Fruit fly (Drosophila melanogaster): Measurements from ENCODE around the gene CG15034.
A peak's percentile ranks its signal among the peaks of the same experiment; 100 is the strongest.

CG15034 gene

DNA sequence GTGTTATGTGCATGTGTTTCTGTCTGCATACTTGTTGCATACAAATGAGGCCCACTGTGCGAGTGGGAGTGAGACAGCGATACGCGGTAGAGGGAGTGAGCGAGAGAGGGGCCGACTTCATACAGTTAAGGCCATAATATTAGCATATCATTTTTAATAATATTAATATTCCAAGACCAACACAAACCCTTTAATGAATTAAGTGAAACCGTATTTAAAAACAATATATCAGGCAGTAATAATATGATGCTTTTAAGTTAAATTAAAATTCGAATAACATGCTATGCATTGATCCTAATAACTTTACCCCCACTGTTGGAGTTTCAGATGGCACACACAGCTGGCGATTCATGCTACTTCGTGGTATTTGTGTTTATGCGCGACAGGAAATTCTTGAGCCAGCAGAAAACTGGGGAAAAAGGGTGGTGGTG, 22.5 kb downstream of the CG15034 start:
- TF ChIP-seq rn (GFP tag; IDR thresholded peaks at IDR 0.05) (peak; percentile 90), EcR (GFP tag; optimal IDR thresholded peaks at IDR 0.05) (peak; percentile 70), CG14655 (GFP tag; optimal IDR thresholded peaks at IDR 0.05) (peak; percentile 98), CG4496 (GFP tag; IDR thresholded peaks at IDR 0.05) (peak; percentile 98), CG12605 (GFP tag; IDR thresholded peaks at IDR 0.05) (peak; percentile 98), Pif1B (GFP tag; optimal IDR thresholded peaks at IDR 0.05) (peak; percentile 96), fd96Ca (GFP tag; IDR thresholded peaks at IDR 0.05) (peak; percentile 89), CG13204 (GFP tag; optimal IDR thresholded peaks at IDR 0.05) (peak; percentile 95), Pif1A (GFP tag; optimal IDR thresholded peaks at IDR 0.05) (peak; percentile 95), CG34367 (tag; optimal IDR thresholded peaks at IDR 0.05) (peak; percentile 98), D1 (tag; optimal IDR thresholded peaks at IDR 0.05) (peak; percentile 96), Snoo (tag; optimal IDR thresholded peaks at IDR 0.05) (peak; percentile 96), CG8301 (tag; optimal IDR thresholded peaks at IDR 0.05) (peak; percentile 98), CG9948 (tag; optimal IDR thresholded peaks at IDR 0.05) (peak; percentile 98), CG32121 (GFP tag; IDR thresholded peaks at IDR 0.05) (peak; percentile 98), gl (tag; optimal IDR thresholded peaks at IDR 0.05) (peak; percentile 95), CG10348 (GFP tag; IDR thresholded peaks at IDR 0.05) (peak; percentile 79), CG15710 (tag; optimal IDR thresholded peaks at IDR 0.05) (peak; percentile 98), CG8159 (tag; optimal IDR thresholded peaks at IDR 0.05) (peak; percentile 99), Ets98B (GFP tag; IDR thresholded peaks at IDR 0.05) (peak; percentile 97), CG17806 (tag; optimal IDR thresholded peaks at IDR 0.05) (peak; percentile 99)

DNA sequence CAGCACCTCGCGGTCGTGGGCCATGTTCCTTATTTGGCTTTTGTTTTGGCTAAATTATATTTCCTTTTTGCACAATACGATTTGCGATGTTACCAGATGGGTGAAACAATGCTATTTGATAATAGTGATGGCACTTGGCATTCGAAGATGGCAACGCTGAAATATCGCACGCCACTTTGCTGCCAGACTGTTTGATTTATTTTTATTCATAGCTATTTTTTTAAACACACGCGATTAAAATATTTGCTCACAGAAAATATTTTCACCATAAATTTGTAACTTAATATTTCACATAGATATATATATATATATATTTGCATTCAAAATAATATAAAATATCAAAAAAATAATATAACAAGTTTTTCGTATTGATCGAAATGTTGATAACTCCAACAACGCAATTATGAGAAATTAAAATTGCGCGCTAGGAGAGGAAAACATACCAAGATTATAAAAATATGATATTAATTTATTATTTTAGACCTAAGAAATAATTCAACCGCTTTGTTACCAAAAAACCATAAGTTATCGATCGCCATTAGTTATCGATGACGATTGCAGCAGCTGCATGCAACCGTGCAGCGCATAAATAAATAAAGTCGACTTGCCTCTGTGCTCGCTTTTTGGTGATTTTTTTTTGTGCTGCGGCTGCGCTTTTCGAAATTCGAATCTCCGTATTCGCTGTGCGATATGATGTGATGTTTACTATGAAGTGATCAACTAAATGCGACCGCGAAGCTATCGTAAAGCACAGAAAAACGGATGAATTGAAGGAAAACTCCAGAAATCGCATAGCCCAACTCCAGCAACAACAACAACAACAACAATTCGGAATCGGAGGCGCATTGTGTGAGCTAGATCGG, 23.4 kb downstream of the CG15034 start, which contains the start of the genes Atg5 and Dok:
Gene Atg5 (minus strand): TSS at position 122 of the 863 bp plus-strand sequence.
Gene Dok (plus strand): TSS at position 566 of the 863 bp plus-strand sequence.
- TF ChIP-seq CG4496 (GFP tag; IDR thresholded peaks at IDR 0.05) (no peak), Pif1B (GFP tag; optimal IDR thresholded peaks at IDR 0.05) (peak; percentile 10)

DNA sequence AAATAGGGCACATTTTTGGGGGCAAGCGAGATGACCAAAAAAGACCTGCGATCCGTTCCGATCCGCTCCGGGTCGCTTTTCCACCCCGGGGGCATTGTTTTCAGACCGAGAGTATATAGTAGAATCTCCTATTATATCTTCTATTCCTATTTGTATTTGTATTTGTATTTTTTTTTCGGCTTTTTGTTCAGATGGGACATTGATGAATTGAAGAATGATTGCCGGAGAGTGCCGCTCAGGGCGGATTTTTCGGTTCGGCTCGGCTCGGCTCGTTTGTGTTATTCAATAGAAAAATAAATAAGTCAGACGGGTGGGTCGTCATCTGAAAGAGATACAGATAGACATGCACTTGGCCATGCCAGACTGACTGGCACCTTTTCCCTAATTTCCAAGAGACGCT, 25.5 kb downstream of the CG15034 start:
- no peak for TF ChIP-seq D1 (tag; optimal IDR thresholded peaks at IDR 0.05)
- no peak for TF ChIP-seq EcR (GFP tag; optimal IDR thresholded peaks at IDR 0.05)

DNA sequence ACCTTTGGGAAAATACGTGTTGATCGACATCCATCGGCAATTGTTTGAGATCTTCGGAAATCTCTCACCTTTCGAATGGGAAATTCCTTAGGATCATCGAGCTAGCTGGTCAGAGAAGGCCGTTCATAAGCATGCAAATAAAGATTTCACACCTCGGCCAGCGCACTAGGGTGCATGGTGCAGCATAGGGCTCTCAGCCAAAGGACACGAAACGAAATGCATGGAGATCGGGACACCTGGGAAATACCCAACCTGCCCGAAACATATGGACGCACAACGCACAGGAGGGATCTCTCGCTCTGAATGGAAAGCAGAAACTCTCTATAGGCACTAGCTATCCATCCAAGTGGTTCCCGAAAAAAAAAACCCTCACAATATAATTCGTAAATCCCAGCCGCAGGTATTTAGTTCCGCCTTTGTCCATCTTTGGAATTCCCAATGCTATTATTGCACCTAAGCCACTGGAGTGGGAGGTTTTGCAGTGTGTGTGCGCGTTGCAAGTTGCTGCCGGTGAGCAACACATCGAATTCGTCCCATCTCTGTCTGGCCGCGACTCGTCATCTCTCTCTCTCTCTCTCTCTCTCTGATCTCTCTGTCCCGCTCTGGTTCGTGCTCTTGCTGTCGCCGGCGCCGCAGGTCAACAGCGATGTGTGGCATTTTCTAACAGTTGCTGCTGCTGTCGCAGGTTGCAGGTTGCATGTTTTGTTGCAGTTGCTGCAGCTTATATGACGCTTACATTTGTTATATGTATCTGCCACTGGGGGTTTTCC, 26.7 kb downstream of the CG15034 start:
- no peak for TF ChIP-seq CG14655 (GFP tag; optimal IDR thresholded peaks at IDR 0.05)
- TF ChIP-seq CG8159 (tag; optimal IDR thresholded peaks at IDR 0.05): no peak
- no peak for TF ChIP-seq CG13204 (GFP tag; optimal IDR thresholded peaks at IDR 0.05)
- TF ChIP-seq CG8301 (tag; optimal IDR thresholded peaks at IDR 0.05): no peak
- peak; percentile 27; the same call in 1 of the 3 replicates for TF ChIP-seq CG4496 (GFP tag; IDR thresholded peaks at IDR 0.05)
- no peak for TF ChIP-seq Pif1A (GFP tag; optimal IDR thresholded peaks at IDR 0.05)
- 0 out of 2 replicates have a peak, but pooled peaks have one; percentile 9 for TF ChIP-seq CG32121 (GFP tag; IDR thresholded peaks at IDR 0.05)
- no peak for TF ChIP-seq CG12605 (GFP tag; IDR thresholded peaks at IDR 0.05)
- no peak for TF ChIP-seq Pif1B (GFP tag; optimal IDR thresholded peaks at IDR 0.05)
- TF ChIP-seq CG15710 (tag; optimal IDR thresholded peaks at IDR 0.05): no peak
- TF ChIP-seq gl (tag; optimal IDR thresholded peaks at IDR 0.05): no peak
- TF ChIP-seq Ets98B (GFP tag; IDR thresholded peaks at IDR 0.05): 0 out of 2 replicates have a peak, but pooled peaks have one; percentile 22
- TF ChIP-seq CG34367 (tag; optimal IDR thresholded peaks at IDR 0.05): no peak
- no peak for TF ChIP-seq CG9948 (tag; optimal IDR thresholded peaks at IDR 0.05)
- no peak for TF ChIP-seq D1 (tag; optimal IDR thresholded peaks at IDR 0.05)
- no peak for TF ChIP-seq Snoo (tag; optimal IDR thresholded peaks at IDR 0.05)
- no peak for TF ChIP-seq CG10348 (GFP tag; IDR thresholded peaks at IDR 0.05)
- 0 out of 3 replicates have a peak, but pooled peaks have one; percentile 15 for TF ChIP-seq fd96Ca (GFP tag; IDR thresholded peaks at IDR 0.05)
- no peak for TF ChIP-seq rn (GFP tag; IDR thresholded peaks at IDR 0.05)
- TF ChIP-seq CG17806 (tag; optimal IDR thresholded peaks at IDR 0.05): no peak
- TF ChIP-seq EcR (GFP tag; optimal IDR thresholded peaks at IDR 0.05): no peak

DNA sequence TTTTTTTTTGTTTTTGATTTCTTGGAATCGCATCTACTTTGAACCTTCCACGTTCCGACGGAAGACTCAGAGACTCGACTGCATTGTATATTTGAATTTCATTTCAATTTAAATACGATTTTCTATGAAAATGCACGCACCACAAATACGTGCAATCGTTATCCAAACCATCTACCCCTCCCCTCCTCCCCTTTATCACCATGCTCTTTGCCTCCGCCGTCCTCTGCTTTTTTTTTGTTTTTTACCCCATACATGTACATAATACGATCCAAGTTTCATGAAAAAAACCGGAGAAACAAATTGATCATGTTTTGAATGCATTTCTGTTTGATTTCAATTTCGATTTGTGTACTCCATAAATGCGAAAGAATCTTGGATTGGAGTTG, 27.6 kb downstream of the CG15034 start:
- TF ChIP-seq rn (GFP tag; IDR thresholded peaks at IDR 0.05) (no peak), CG12605 (GFP tag; IDR thresholded peaks at IDR 0.05) (peak; percentile 32; the same call in 1 of the 2 replicates)

DNA sequence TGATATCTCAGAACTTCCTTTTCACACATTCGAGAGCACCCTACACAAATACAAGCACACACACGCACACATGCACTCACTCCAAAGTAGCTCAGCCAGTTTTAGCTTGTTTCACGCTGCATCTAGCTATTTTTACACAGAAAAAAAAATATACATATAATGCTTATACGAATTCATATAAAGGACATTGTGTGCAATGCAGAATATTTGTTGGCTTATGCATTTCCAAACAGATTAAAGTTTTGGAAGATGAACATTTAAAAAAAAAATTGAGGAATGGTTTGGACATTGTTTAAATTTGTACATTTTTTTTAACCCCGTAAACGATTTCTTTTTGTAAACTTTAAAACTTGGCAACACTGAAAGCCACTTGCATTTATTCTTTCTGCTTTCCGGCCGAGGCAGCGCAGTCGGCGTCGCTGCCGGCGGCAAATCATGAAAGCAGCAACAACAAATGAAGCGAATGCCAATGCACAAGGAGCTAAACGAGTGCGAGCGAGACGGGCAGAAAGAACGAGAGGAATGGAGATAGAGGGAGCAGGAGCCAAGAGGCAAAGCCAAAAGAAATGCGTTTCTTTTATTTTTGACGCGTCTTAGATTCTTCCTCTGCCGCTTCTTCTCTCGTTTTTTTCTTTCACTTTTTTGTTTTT, 28.1 kb downstream of the CG15034 start:
- TF ChIP-seq CG32121 (GFP tag; IDR thresholded peaks at IDR 0.05) (peak; percentile 52), CG4496 (GFP tag; IDR thresholded peaks at IDR 0.05) (peak; percentile 47), Pif1A (GFP tag; optimal IDR thresholded peaks at IDR 0.05) (peak; percentile 76), rn (GFP tag; IDR thresholded peaks at IDR 0.05) (no peak), CG13204 (GFP tag; optimal IDR thresholded peaks at IDR 0.05) (peak; percentile 52), CG9948 (tag; optimal IDR thresholded peaks at IDR 0.05) (peak; percentile 88), CG8301 (tag; optimal IDR thresholded peaks at IDR 0.05) (peak; percentile 85), CG10348 (GFP tag; IDR thresholded peaks at IDR 0.05) (no peak), gl (tag; optimal IDR thresholded peaks at IDR 0.05) (peak; percentile 55), CG8159 (tag; optimal IDR thresholded peaks at IDR 0.05) (peak; percentile 89), CG15710 (tag; optimal IDR thresholded peaks at IDR 0.05) (peak; percentile 86), CG12605 (GFP tag; IDR thresholded peaks at IDR 0.05) (no peak), CG14655 (GFP tag; optimal IDR thresholded peaks at IDR 0.05) (peak; percentile 93), CG34367 (tag; optimal IDR thresholded peaks at IDR 0.05) (peak; percentile 85), EcR (GFP tag; optimal IDR thresholded peaks at IDR 0.05) (no peak), D1 (tag; optimal IDR thresholded peaks at IDR 0.05) (peak; percentile 86), Snoo (tag; optimal IDR thresholded peaks at IDR 0.05) (peak; percentile 81), Pif1B (GFP tag; optimal IDR thresholded peaks at IDR 0.05) (peak; percentile 63), fd96Ca (GFP tag; IDR thresholded peaks at IDR 0.05) (0 out of 3 replicates have a peak, but pooled peaks have one; percentile 55), CG17806 (tag; optimal IDR thresholded peaks at IDR 0.05) (peak; percentile 88), Ets98B (GFP tag; IDR thresholded peaks at IDR 0.05) (no peak; the same call in 1 of the 2 replicates)
